Fruit fly (Drosophila melanogaster): ENCODE measurements around the gene Tsen54.

Tsen54 gene

dm6 chr3L:12205848-12206247 is at the start of gene Tsen54:
Gene Tsen54 (minus strand): TSS chr3L:12206022.
- TF ChIP-seq Lpt (GFP tag; optimal IDR thresholded peaks at IDR 0.05) = no peak
- no peak for TF ChIP-seq vri (GFP tag; optimal IDR thresholded peaks at IDR 0.05)
- no peak for TF ChIP-seq CG6808 (GFP tag; optimal IDR thresholded peaks at IDR 0.05)
- TF ChIP-seq CG8119 (GFP tag; IDR thresholded peaks at IDR 0.05) = no peak
- TF ChIP-seq CG1621 (tag; optimal IDR thresholded peaks at IDR 0.05) = no peak
- no peak for TF ChIP-seq Eip78C (GFP tag)
- no peak for TF ChIP-seq spab (GFP tag; optimal IDR thresholded peaks at IDR 0.05)
- no peak for TF ChIP-seq CG6792 (GFP tag; optimal IDR thresholded peaks at IDR 0.05)
- TF ChIP-seq acj6 (GFP tag; optimal IDR thresholded peaks at IDR 0.05) = no peak
- TF ChIP-seq salr (GFP tag; optimal IDR thresholded peaks at IDR 0.05) = no peak
- TF ChIP-seq Gug (GFP tag; IDR thresholded peaks at IDR 0.05) = no peak
- no peak for TF ChIP-seq Met (GFP tag; optimal IDR thresholded peaks at IDR 0.05)
- no peak for TF ChIP-seq eg (GFP tag; IDR thresholded peaks at IDR 0.05)

DNA sequence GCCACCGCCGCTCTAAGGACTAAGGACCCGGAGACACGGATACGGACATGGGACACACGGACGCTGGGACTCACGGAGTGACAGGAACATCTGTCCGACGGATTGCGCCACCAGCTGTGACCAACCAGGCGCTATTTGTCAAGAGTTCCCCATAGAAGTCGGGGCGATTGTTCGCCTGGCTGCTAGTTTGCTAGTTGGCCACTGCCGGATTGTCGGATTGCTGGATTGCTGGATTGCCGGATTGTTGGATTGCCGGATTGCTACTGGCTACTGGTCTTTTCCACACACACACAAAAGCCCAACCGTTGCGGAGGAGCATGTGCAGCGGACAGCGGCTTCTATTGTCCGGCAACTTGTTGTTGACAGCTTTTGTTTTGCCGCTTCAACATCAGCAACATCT is 21.4 kb upstream of the Tsen54 start:
- TF ChIP-seq CG8632 (GFP tag; optimal IDR thresholded peaks at IDR 0.05) = no peak
- TF ChIP-seq CG6163 (GFP tag; IDR thresholded peaks at IDR 0.05) = no peak
- TF ChIP-seq Hr38 (GFP tag; optimal IDR thresholded peaks at IDR 0.05) = no peak
- no peak for TF ChIP-seq CG6854 (GFP tag; optimal IDR thresholded peaks at IDR 0.05)
- no peak for TF ChIP-seq CG6792 (GFP tag; optimal IDR thresholded peaks at IDR 0.05)
- TF ChIP-seq Lpt (GFP tag; optimal IDR thresholded peaks at IDR 0.05) = no peak
- TF ChIP-seq fd59A (GFP tag; optimal IDR thresholded peaks at IDR 0.05) = no peak
- no peak for TF ChIP-seq CG10669 (GFP tag; optimal IDR thresholded peaks at IDR 0.05)
- TF ChIP-seq OdsH (GFP tag; optimal IDR thresholded peaks at IDR 0.05) = no peak
- no peak for TF ChIP-seq Sox15 (GFP tag; optimal IDR thresholded peaks at IDR 0.05)
- no peak for TF ChIP-seq Smox (GFP tag; optimal IDR thresholded peaks at IDR 0.05)
- no peak for TF ChIP-seq CG16779 (tag; optimal IDR thresholded peaks at IDR 0.05)
- no peak for TF ChIP-seq CG32006 (GFP tag; optimal IDR thresholded peaks at IDR 0.05)
- TF ChIP-seq CG34406 (GFP tag; optimal IDR thresholded peaks at IDR 0.05) = no peak

dm6 chr3L:12223635-12224016 is 17.8 kb upstream of the Tsen54 start:
- no peak for TF ChIP-seq Hr38 (GFP tag; optimal IDR thresholded peaks at IDR 0.05)
- peak; percentile 10 for TF ChIP-seq CG4318 (GFP tag; optimal IDR thresholded peaks at IDR 0.05)
- TF ChIP-seq OdsH (GFP tag; optimal IDR thresholded peaks at IDR 0.05) = no peak
- no peak for TF ChIP-seq fd59A (GFP tag; optimal IDR thresholded peaks at IDR 0.05)
- TF ChIP-seq fkh (GFP tag; optimal IDR thresholded peaks at IDR 0.05) = no peak
- no peak for TF ChIP-seq Smox (GFP tag; optimal IDR thresholded peaks at IDR 0.05)
- TF ChIP-seq CG15336 (GFP tag; IDR thresholded peaks at IDR 0.05) = peak; percentile 21; the same call in 1 of the 2 replicates
- TF ChIP-seq CG8119 (GFP tag; IDR thresholded peaks at IDR 0.05) = peak; percentile 53; the same call in 2 of the 3 replicates
- peak; percentile 52 for TF ChIP-seq CG32006 (GFP tag; optimal IDR thresholded peaks at IDR 0.05)
- 0 out of 3 replicates have a peak, but pooled peaks have one; percentile 9 for TF ChIP-seq eg (GFP tag; IDR thresholded peaks at IDR 0.05)
- peak; percentile 3 for TF ChIP-seq CG6276 (GFP tag; optimal IDR thresholded peaks at IDR 0.05)
- TF ChIP-seq CG3032 (tag; optimal IDR thresholded peaks at IDR 0.05) = no peak
- TF ChIP-seq Hr4 (GFP tag; optimal IDR thresholded peaks at IDR 0.05) = peak; percentile 16
- TF ChIP-seq Eip78C (GFP tag) = peak; percentile 53

- TF ChIP-seq CG6163 (GFP tag; IDR thresholded peaks at IDR 0.05) (peak; percentile 36; the same call in 1 of the 3 replicates), acj6 (GFP tag; optimal IDR thresholded peaks at IDR 0.05) (peak; percentile 11), CG10669 (GFP tag; optimal IDR thresholded peaks at IDR 0.05) (no peak), fkh (GFP tag; optimal IDR thresholded peaks at IDR 0.05) (no peak), CG34406 (GFP tag; optimal IDR thresholded peaks at IDR 0.05) (no peak), CG11762 (GFP tag; optimal IDR thresholded peaks at IDR 0.05; ENCODE audit: insufficient read depth) (no peak), fd85E (GFP tag; optimal IDR thresholded peaks at IDR 0.05) (no peak), CG15336 (GFP tag; IDR thresholded peaks at IDR 0.05) (peak; percentile 72), Lpt (GFP tag; optimal IDR thresholded peaks at IDR 0.05) (no peak), CG8319 (GFP tag; optimal IDR thresholded peaks at IDR 0.05) (no peak), ss (GFP tag; optimal IDR thresholded peaks at IDR 0.05) (no peak), Hr4 (GFP tag; optimal IDR thresholded peaks at IDR 0.05) (peak; percentile 33), CG32006 (GFP tag; optimal IDR thresholded peaks at IDR 0.05) (peak; percentile 17), Met (GFP tag; optimal IDR thresholded peaks at IDR 0.05) (no peak), eg (GFP tag; IDR thresholded peaks at IDR 0.05) (peak; percentile 66)
Observed at dm6 chr3L:12222945-12223634, 17.3 kb upstream of the Tsen54 start.

Measured in whole organism, prepupa.